Worm (Caenorhabditis elegans): ENCODE results near the gene ZK945.6.

DNA sequence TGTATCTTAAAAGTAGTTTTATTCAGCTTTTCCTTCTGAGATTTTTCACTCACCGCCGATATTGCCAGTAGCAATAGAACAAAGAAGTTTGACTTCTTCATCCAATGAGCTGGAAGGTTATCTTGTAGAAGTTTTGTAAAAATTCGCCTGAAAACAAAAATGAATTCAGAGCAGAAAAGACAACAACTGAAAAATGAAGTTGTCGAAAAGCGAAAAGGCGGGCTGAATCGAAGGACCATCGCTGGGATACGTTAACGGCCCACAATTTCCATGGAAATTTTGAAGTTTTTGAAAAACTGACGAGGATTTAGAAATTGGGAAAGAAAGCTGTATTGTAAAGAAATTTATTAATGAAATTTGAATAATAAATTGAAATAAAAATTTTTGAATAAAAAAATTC lies 15.0 kb upstream of the ZK945.6 start, which contains the start of gene lov-1:
- TF ChIP-seq lin-13 (GFP tag; optimal IDR thresholded peaks at IDR 0.05) (no peak), unc-62 (GFP tag; optimal IDR thresholded peaks at IDR 0.05) (no peak), nhr-11 (tag; optimal IDR thresholded peaks at IDR 0.05) (no peak), aly-2 (tag; optimal IDR thresholded peaks at IDR 0.05) (no peak), nhr-237 (tag; optimal IDR thresholded peaks at IDR 0.05) (no peak)
